Worm (Caenorhabditis elegans) whole organism, L2 larva: ENCODE measurements around the gene K01A6.5.

Experiments
- F13H6.1 ChIP-seq: sonication (generic microtip); optimal IDR thresholded peaks from 2 replicates; lab custom pipeline; 2016; ENCODE audit warnings: missing genetic modification characterization, missing compliant biosample characterization
- R02D3.7 ChIP-seq: fragments of 150-350 bp; optimal IDR thresholded peaks from 2 replicates; lab custom pipeline; 2014; ENCODE audit warnings: missing biosample characterization, missing genetic modification characterization
- Y55F3AM.14 ChIP-seq: fragments of 200-800 bp; sonication (Bioruptor generic); optimal IDR thresholded peaks from 2 replicates; lab custom pipeline; 2018; ENCODE audit warnings: mild to moderate bottlenecking, missing genetic modification characterization, missing compliant biosample characterization
- ZK546.5 ChIP-seq: sonication (generic microtip); optimal IDR thresholded peaks from 2 replicates; lab custom pipeline; 2017; ENCODE audit warnings: missing biosample characterization, missing genetic modification characterization
- alr-1 ChIP-seq: fragments of 150-350 bp; optimal IDR thresholded peaks from 2 replicates; lab custom pipeline; 2014; ENCODE audit warnings: missing biosample characterization, missing genetic modification characterization
- aly-2 ChIP-seq: fragments of 150-350 bp; optimal IDR thresholded peaks from 2 replicates; lab custom pipeline; 2014; ENCODE audit warnings: missing biosample characterization, missing genetic modification characterization
- ama-1 ChIP-seq: fragments of 150-350 bp; optimal IDR thresholded peaks from 2 replicates; lab custom pipeline; 2018; ENCODE audit warnings: inconsistent platforms
- blmp-1 ChIP-seq: sonication (generic microtip); optimal IDR thresholded peaks from 2 replicates; lab custom pipeline; 2017; ENCODE audit warnings: missing genetic modification characterization, mild to moderate bottlenecking, missing compliant biosample characterization, antibody characterized with exemption, moderate library complexity; ENCODE audit not compliant: insufficient read depth
- ceh-82 ChIP-seq: fragments of 150-350 bp; optimal IDR thresholded peaks from 2 replicates; lab custom pipeline; 2014; ENCODE audit warnings: missing biosample characterization, missing genetic modification characterization
- crh-2 ChIP-seq: sonication (generic microtip); optimal IDR thresholded peaks from 2 replicates; lab custom pipeline; 2017; ENCODE audit warnings: missing biosample characterization, missing genetic modification characterization
- elt-3 ChIP-seq: sonication (generic microtip); optimal IDR thresholded peaks from 2 replicates; lab custom pipeline; 2017; ENCODE audit warnings: missing biosample characterization, missing genetic modification characterization
- fos-1 ChIP-seq: fragments of 150-350 bp; optimal IDR thresholded peaks from 2 replicates; lab custom pipeline; 2014; ENCODE audit warnings: missing biosample characterization, missing genetic modification characterization
- lin-11 ChIP-seq: fragments of 150-350 bp; sonication (generic microtip); optimal IDR thresholded peaks from 2 replicates; lab custom pipeline; 2014; ENCODE audit warnings: missing biosample characterization, missing genetic modification characterization, inconsistent platforms, mixed read lengths
- lin-13 ChIP-seq: fragments of 150-350 bp; optimal IDR thresholded peaks from 2 replicates; lab custom pipeline; 2014; ENCODE audit warnings: missing biosample characterization, missing genetic modification reagents, missing genetic modification characterization
- lin-39 ChIP-seq: fragments of 150-350 bp; optimal IDR thresholded peaks from 2 replicates; lab custom pipeline; 2014; ENCODE audit warnings: missing biosample characterization, missing genetic modification reagents, missing genetic modification characterization
- lsy-2 ChIP-seq, 2 experiments: fragments of 150-350 bp in 1 of 2; sonication (generic microtip) in 1 of 2; optimal IDR thresholded peaks; 2 replicates each; lab custom pipeline; 2014 to 2017; ENCODE audit warnings: missing biosample characterization in 2 of 2, missing genetic modification characterization in 2 of 2
- mab-5 ChIP-seq: fragments of 150-350 bp; optimal IDR thresholded peaks from 2 replicates; lab custom pipeline; 2014; ENCODE audit warnings: missing biosample characterization, missing genetic modification characterization
- mdl-1 ChIP-seq, 2 experiments: fragments of 150-350 bp in 1 of 2; sonication (generic microtip) in 1 of 2; optimal IDR thresholded peaks; 2 replicates each; lab custom pipeline; 2017; ENCODE audit warnings: missing biosample characterization in 2 of 2, missing genetic modification characterization in 2 of 2
- nhr-10 ChIP-seq: sonication (generic microtip); optimal IDR thresholded peaks from 2 replicates; lab custom pipeline; 2017; ENCODE audit warnings: missing biosample characterization, missing genetic modification characterization
- nhr-11 ChIP-seq: fragments of 150-350 bp; optimal IDR thresholded peaks from 2 replicates; lab custom pipeline; 2014; ENCODE audit warnings: missing biosample characterization, missing genetic modification characterization
- nhr-21 ChIP-seq: fragments of 150-350 bp; optimal IDR thresholded peaks from 2 replicates; lab custom pipeline; 2014; ENCODE audit warnings: missing biosample characterization, missing genetic modification characterization
- nhr-237 ChIP-seq: fragments of 150-350 bp; optimal IDR thresholded peaks from 2 replicates; lab custom pipeline; 2014; ENCODE audit warnings: missing biosample characterization, missing genetic modification characterization
- nhr-25 ChIP-seq: fragments of 150-350 bp; sonication (generic microtip); optimal IDR thresholded peaks from 3 replicates; lab custom pipeline; 2014; ENCODE audit warnings: missing biosample characterization, missing genetic modification characterization
- nhr-6 ChIP-seq: fragments of 150-350 bp; optimal IDR thresholded peaks from 2 replicates; lab custom pipeline; 2014; ENCODE audit warnings: missing biosample characterization, missing genetic modification characterization
- nhr-77 ChIP-seq: fragments of 150-350 bp; optimal IDR thresholded peaks from 2 replicates; lab custom pipeline; 2014; ENCODE audit warnings: missing biosample characterization, missing genetic modification characterization
- peb-1 ChIP-seq: fragments of 150-350 bp; optimal IDR thresholded peaks from 2 replicates; lab custom pipeline; 2014; ENCODE audit warnings: missing biosample characterization, missing genetic modification characterization
- sem-4 ChIP-seq: fragments of 150-350 bp; optimal IDR thresholded peaks from 2 replicates; lab custom pipeline; 2014; ENCODE audit warnings: missing biosample characterization, missing genetic modification reagents, missing genetic modification characterization
- sma-3 ChIP-seq: sonication (generic microtip); optimal IDR thresholded peaks from 2 replicates; lab custom pipeline; 2016; ENCODE audit warnings: missing genetic modification reagents, missing genetic modification characterization, missing compliant biosample characterization
- sma-9 ChIP-seq, 2 experiments: fragments of 150-350 bp in 1 of 2; sonication (generic microtip) in 1 of 2; optimal IDR thresholded peaks; 2 replicates each; lab custom pipeline; 2014 to 2016; ENCODE audit warnings: missing genetic modification characterization in 2 of 2, mild to moderate bottlenecking in 1 of 2, missing biosample characterization in 1 of 2, missing compliant biosample characterization in 1 of 2, missing genetic modification reagents in 1 of 2, moderate library complexity in 1 of 2
- snpc-4 ChIP-seq: fragments of 150-350 bp; optimal IDR thresholded peaks from 2 replicates; lab custom pipeline; 2014; ENCODE audit warnings: missing biosample characterization, missing genetic modification characterization
- unc-39 ChIP-seq: fragments of 150-350 bp; optimal IDR thresholded peaks from 2 replicates; lab custom pipeline; 2014; ENCODE audit warnings: missing biosample characterization, missing genetic modification characterization
- zag-1 ChIP-seq: fragments of 150-350 bp; optimal IDR thresholded peaks from 2 replicates; lab custom pipeline; 2014; ENCODE audit warnings: missing biosample characterization, missing genetic modification characterization
- ztf-1 ChIP-seq: fragments of 200-800 bp; sonication (Bioruptor generic); conservative IDR thresholded peaks from 2 replicates; pipeline ENCODE4 v1.3.6; 2022; ENCODE audit warnings: missing genetic modification characterization, missing compliant biosample characterization

The K01A6.5 gene

DNA sequence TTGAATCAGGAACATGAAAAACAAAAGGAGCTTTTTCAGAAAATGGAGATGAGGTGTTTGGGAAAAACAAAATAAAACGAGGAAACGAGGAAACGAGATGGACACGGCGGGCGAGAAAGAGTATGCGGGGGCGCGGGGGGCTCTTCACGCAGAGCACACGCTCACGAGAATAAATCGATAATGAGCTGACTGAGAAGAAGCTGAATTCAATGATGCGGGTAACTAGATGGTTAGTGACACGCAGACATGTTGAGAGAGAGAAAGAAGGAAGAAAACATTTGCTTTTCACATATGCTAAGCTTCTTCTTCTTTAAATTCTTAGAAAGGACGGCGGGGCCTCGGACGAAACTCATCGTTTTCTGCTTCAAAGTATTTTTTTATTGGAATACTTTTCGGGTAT, 23.0 kb downstream of the K01A6.5 start (continued):
- TF ChIP-seq blmp-1 (no peak), lin-13 (GFP tag; lab: Kevin White, UChicago) (no peak), alr-1 (no peak), fos-1 (tag; lab: Kevin White, UChicago) (no peak), mab-5 (tag; lab: Kevin White, UChicago) (no peak), nhr-11 (tag; lab: Kevin White, UChicago) (no peak), snpc-4 (tag; lab: Kevin White, UChicago) (no peak), mdl-1 (tag; optimal IDR thresholded peaks at IDR 0.05; lab: Kevin White, UChicago) (peak in 1 of 2 experiments; percentile 77), lin-11 (tag; lab: Kevin White, UChicago) (peak; percentile 70), ZK546.5 (no peak), Y55F3AM.14 (GFP tag; lab: Kevin White, UChicago) (no peak), ceh-82 (tag; lab: Kevin White, UChicago) (no peak), sem-4 (no peak), aly-2 (tag; lab: Kevin White, UChicago) (no peak), lin-39 (tag; lab: Kevin White, UChicago) (no peak), nhr-6 (tag; lab: Kevin White, UChicago) (no peak), nhr-10 (tag; lab: Kevin White, UChicago) (no peak), F13H6.1 (tag; lab: Kevin White, UChicago) (peak; percentile 55), elt-3 (tag; lab: Kevin White, UChicago) (no peak), nhr-25 (tag; lab: Kevin White, UChicago) (no peak), zag-1 (peak; percentile 72), R02D3.7 (no peak)

DNA sequence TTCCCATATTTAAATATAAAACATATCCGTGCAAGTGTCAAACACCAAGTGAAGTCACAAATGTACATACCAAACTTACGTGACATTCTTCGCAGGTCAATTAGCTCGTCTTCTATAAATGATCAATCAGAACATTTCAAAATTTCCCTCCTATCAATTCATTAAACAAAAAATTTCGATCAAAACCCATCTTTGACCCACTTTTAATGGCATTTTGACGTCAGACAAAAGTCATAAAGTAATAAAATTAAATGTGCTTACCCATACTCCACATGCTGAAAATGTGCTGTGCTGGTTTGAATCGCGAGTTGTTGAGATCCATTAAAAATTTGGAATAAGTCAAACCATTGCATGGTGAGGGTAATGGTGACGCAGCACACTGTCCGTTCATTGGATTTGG, 27.3 kb downstream of the K01A6.5 start:
- TF ChIP-seq lsy-2 (tag; optimal IDR thresholded peaks at IDR 0.05; lab: Kevin White, UChicago) (no peak), sma-9 (GFP tag; optimal IDR thresholded peaks at IDR 0.05; lab: Kevin White, UChicago) (peak; percentile 31), sma-9 (tag; optimal IDR thresholded peaks at IDR 0.05; lab: Kevin White, UChicago) (no peak)
- TF ChIP-seq, all 48 proteins: peak for 1

ce11 chrIV:11771064-11771463, 28.6 kb downstream of the K01A6.5 start:
- peak; percentile 15 for TF ChIP-seq crh-2
- no peak for TF ChIP-seq nhr-25 (tag; lab: Kevin White, UChicago)
- peak; percentile 66 for TF ChIP-seq fos-1 (tag; lab: Kevin White, UChicago)
- no peak for TF ChIP-seq ztf-1 (GFP tag; lab: Robert Waterston, UW)
- TF ChIP-seq sma-9 (GFP tag; optimal IDR thresholded peaks at IDR 0.05; lab: Kevin White, UChicago): peak; percentile 17
- TF ChIP-seq sma-9 (tag; optimal IDR thresholded peaks at IDR 0.05; lab: Kevin White, UChicago): no peak

ce11 chrIV:11772119-11772518, 29.6 kb downstream of the K01A6.5 start:
- TF ChIP-seq sma-3: no peak
- TF ChIP-seq unc-39 (tag; lab: Kevin White, UChicago): no peak
- no peak for TF ChIP-seq peb-1 (tag; lab: Kevin White, UChicago)
- TF ChIP-seq alr-1: no peak
- no peak for TF ChIP-seq R02D3.7
- no peak for TF ChIP-seq nhr-237
- no peak for TF ChIP-seq zag-1
- no peak for TF ChIP-seq fos-1 (tag; lab: Kevin White, UChicago)
- no peak for TF ChIP-seq ama-1 (lab: Kevin White, UChicago)

ce11 chrIV:11773692-11774225, 31.3 kb downstream of the K01A6.5 start, which contains the start of gene lips-5:
lips-5 (minus strand) TSS chrIV:11773742.
- TF ChIP-seq nhr-6 (tag; lab: Kevin White, UChicago) (no peak), nhr-21 (no peak), elt-3 (tag; lab: Kevin White, UChicago) (no peak), nhr-77 (tag; lab: Kevin White, UChicago) (no peak), fos-1 (tag; lab: Kevin White, UChicago) (peak; percentile 22), ama-1 (lab: Kevin White, UChicago) (no peak)
